Fruit fly (Drosophila melanogaster): ENCODE data around the gene CG42809.

DNA sequence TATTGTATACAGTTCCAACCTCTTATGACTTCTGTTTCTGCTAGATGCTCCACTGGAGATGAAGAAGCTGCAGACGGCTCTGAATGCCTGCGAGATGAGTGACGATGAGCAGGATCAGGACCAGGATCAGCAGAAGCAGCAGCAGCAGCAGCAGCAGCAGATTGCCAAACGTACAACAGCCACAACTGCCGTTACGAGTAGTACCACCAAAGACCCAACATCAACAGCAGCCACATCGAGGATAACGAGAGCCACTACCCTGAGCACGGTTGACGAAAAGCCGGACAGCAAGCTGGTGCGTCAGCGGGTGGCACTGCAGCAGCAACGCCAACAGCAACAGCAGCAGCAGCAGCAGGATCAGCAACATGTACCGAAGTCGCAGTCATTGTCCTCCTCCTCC lies 40.6 kb downstream of the CG42809 start:
- no peak for TF ChIP-seq svp (GFP tag)
- no peak for TF ChIP-seq Hr4 (GFP tag; optimal IDR thresholded peaks at IDR 0.05)
- TF ChIP-seq topi (GFP tag; optimal IDR thresholded peaks at IDR 0.05): no peak
- TF ChIP-seq salr (GFP tag; optimal IDR thresholded peaks at IDR 0.05): no peak
- no peak for TF ChIP-seq CG3032 (tag; optimal IDR thresholded peaks at IDR 0.05)
